Fruit fly (Drosophila melanogaster): Measurements from ENCODE around the gene Drsl6.

The Drsl6 gene

dm6 chr3L:3319223-3319643, 17.0 kb downstream of the Drsl6 start, which contains the start of the genes PIG-C, CG12016 and Dpm2 (continued):
- TF ChIP-seq CG12299 (tag; optimal IDR thresholded peaks at IDR 0.05) (peak; percentile 34), dan (GFP tag; IDR thresholded peaks at IDR 0.05) (no peak), pzg (GFP tag; optimal IDR thresholded peaks at IDR 0.05) (peak; percentile 91), hb (GFP tag; IDR thresholded peaks at IDR 0.05; ENCODE audit: partially characterized antibody) (peak; percentile 96), Deaf1 (tag; optimal IDR thresholded peaks at IDR 0.05) (peak; percentile 58), row (GFP tag; IDR thresholded peaks at IDR 0.05) (peak; percentile 94), Doc3 (GFP tag; IDR thresholded peaks at IDR 0.05; ENCODE audit: partially characterized antibody) (peak; percentile 97), CG18764 (GFP tag; optimal IDR thresholded peaks at IDR 0.05) (peak; percentile 36), CG12659 (GFP tag; optimal IDR thresholded peaks at IDR 0.05) (peak; percentile 86), vvl (GFP tag; IDR thresholded peaks at IDR 0.05) (peak; percentile 61), CG1602 (GFP tag; optimal IDR thresholded peaks at IDR 0.05) (peak; percentile 59), croc (GFP tag; conservative IDR thresholded peaks at IDR 0.05) (peak; percentile 58), D19A (tag; optimal IDR thresholded peaks at IDR 0.05) (peak; percentile 18), MTF-1 (GFP tag; optimal IDR thresholded peaks at IDR 0.05; ENCODE audit: borderline replicate concordance) (peak; percentile 6), Sin3A (optimal IDR thresholded peaks at IDR 0.05) (peak; percentile 77), MESR4 (GFP tag; optimal IDR thresholded peaks at IDR 0.05) (no peak), lab (GFP tag; optimal IDR thresholded peaks at IDR 0.05) (peak; percentile 68), CG14710 (tag; optimal IDR thresholded peaks at IDR 0.05) (peak; percentile 88), CG4730 (GFP tag; IDR thresholded peaks at IDR 0.05) (peak; percentile 49; the same call in 1 of the 2 replicates), CG17568 (GFP tag; optimal IDR thresholded peaks at IDR 0.05) (no peak), Hr3 (GFP tag; optimal IDR thresholded peaks at IDR 0.05) (peak; percentile 48), bbx (GFP tag; IDR thresholded peaks at IDR 0.05; ENCODE audit: partially characterized antibody) (peak; percentile 95), slbo (GFP tag; IDR thresholded peaks at IDR 0.05) (peak; percentile 81), tll (GFP tag; optimal IDR thresholded peaks at IDR 0.05) (peak; percentile 28 to 58), hbn (GFP tag; IDR thresholded peaks at IDR 0.05; ENCODE audit: partially characterized antibody) (peak; percentile 95), sens (GFP tag) (peak; percentile 92), sug (tag; optimal IDR thresholded peaks at IDR 0.05) (peak; percentile 81), trh (GFP tag; optimal IDR thresholded peaks at IDR 0.05) (peak; percentile 28), vfl (GFP tag; optimal IDR thresholded peaks at IDR 0.05) (peak; percentile 55), CG3847 (GFP tag; IDR thresholded peaks at IDR 0.05) (peak; percentile 85), CG15601 (tag; optimal IDR thresholded peaks at IDR 0.05) (peak; percentile 69), CG9609 (GFP tag; optimal IDR thresholded peaks at IDR 0.05) (peak; percentile 67), unc-4 (GFP tag; IDR thresholded peaks at IDR 0.05; ENCODE audit: partially characterized antibody) (peak; percentile 98), CG11456 (GFP tag; IDR thresholded peaks at IDR 0.05) (peak; percentile 76; the same call in 2 of the 3 replicates), CG17359 (tag; optimal IDR thresholded peaks at IDR 0.05) (peak; percentile 48), nerfin-1 (tag; optimal IDR thresholded peaks at IDR 0.05) (peak; percentile 65), slp2 (GFP tag; optimal IDR thresholded peaks at IDR 0.05) (peak; percentile 66), CG3065 (GFP tag; optimal IDR thresholded peaks at IDR 0.05) (peak; percentile 8), HLH54F (GFP tag; optimal IDR thresholded peaks at IDR 0.05) (peak; percentile 78), ERR (GFP tag; optimal IDR thresholded peaks at IDR 0.05) (peak; percentile 36), rib (GFP tag; IDR thresholded peaks at IDR 0.05) (no peak), CG15011 (GFP tag; optimal IDR thresholded peaks at IDR 0.05) (no peak), Dbx (GFP tag; IDR thresholded peaks at IDR 0.05) (peak; percentile 74), CG9932 (GFP tag; IDR thresholded peaks at IDR 0.05) (peak; percentile 92), CG43689 (GFP tag; IDR thresholded peaks at IDR 0.05) (no peak), NC2β (GFP tag; optimal IDR thresholded peaks at IDR 0.05) (peak; percentile 63), CG8944 (GFP tag; optimal IDR thresholded peaks at IDR 0.05) (peak; percentile 70), fru (optimal IDR thresholded peaks at IDR 0.05) (no peak), pros (GFP tag; optimal IDR thresholded peaks at IDR 0.05) (no peak), CG4404 (GFP tag; IDR thresholded peaks at IDR 0.05) (peak; percentile 50; the same call in 1 of the 2 replicates), zf30C (GFP tag; optimal IDR thresholded peaks at IDR 0.05) (no peak)

Data from whole organism, embryonic.